Worm (Caenorhabditis elegans) whole organism, L4 larva: ENCODE measurements around the gene str-19.
"Not testable (repeated sequence)": the region's sequence is repeated elsewhere in the genome, so short reads cannot be mapped to it uniquely, and the experiment has no call there.

Experiments
- F49E8.2 ChIP-seq: sonication (generic microtip); optimal IDR thresholded peaks from 2 replicates; lab custom pipeline; 2016; ENCODE audit warnings: missing compliant biosample characterization, mild to moderate bottlenecking, missing genetic modification characterization, borderline replicate concordance
- T26A8.4 ChIP-seq: fragments of 200-800 bp; sonication (Bioruptor generic); IDR thresholded peaks from 2 replicates; pipeline ENCODE4 v1.3.6; 2022; ENCODE audit warnings: missing genetic modification characterization, missing compliant biosample characterization
- Y5F2A.4 ChIP-seq: fragments of 200-800 bp; sonication (Bioruptor generic); optimal IDR thresholded peaks from 2 replicates; lab custom pipeline; 2018; ENCODE audit warnings: mild to moderate bottlenecking, missing genetic modification characterization, missing compliant biosample characterization
- aha-1 ChIP-seq: fragments of 150-350 bp; peaks from one replicate; lab custom pipeline; 2014; ENCODE audit warnings: missing biosample characterization, missing genetic modification characterization
- ama-1 ChIP-seq: fragments of 150-350 bp; optimal IDR thresholded peaks from 2 replicates; lab custom pipeline; 2014; ENCODE audit warnings: inconsistent platforms, mixed read lengths
- attf-4 ChIP-seq: sonication (generic microtip); optimal IDR thresholded peaks from 3 replicates; lab custom pipeline; 2017; ENCODE audit warnings: missing biosample characterization, missing genetic modification characterization
- ceh-32 ChIP-seq: sonication (generic microtip); optimal IDR thresholded peaks from 2 replicates; lab custom pipeline; 2016; ENCODE audit warnings: mild to moderate bottlenecking, missing genetic modification characterization, missing compliant biosample characterization; ENCODE audit not compliant: poor library complexity
- ceh-82 ChIP-seq: sonication (generic microtip); optimal IDR thresholded peaks from 2 replicates; lab custom pipeline; 2017; ENCODE audit warnings: missing biosample characterization, missing genetic modification characterization
- daf-19 ChIP-seq: fragments of 200-800 bp; sonication (Bioruptor generic); conservative IDR thresholded peaks from 2 replicates; pipeline ENCODE4 v1.3.6; 2022; ENCODE audit warnings: missing genetic modification characterization, missing compliant biosample characterization
- dmd-6 ChIP-seq: fragments of 200-800 bp; sonication (Bioruptor generic); IDR thresholded peaks from 2 replicates; pipeline ENCODE4 v1.3.6; 2022; ENCODE audit warnings: missing genetic modification reagents, missing genetic modification characterization, missing compliant biosample characterization
- dpl-1 ChIP-seq: fragments of 150-350 bp; optimal IDR thresholded peaks from 2 replicates; lab custom pipeline; 2014; ENCODE audit warnings: missing biosample characterization, missing genetic modification reagents, missing genetic modification characterization
- egl-27 ChIP-seq: sonication (generic microtip); optimal IDR thresholded peaks from 3 replicates; lab custom pipeline; 2017; ENCODE audit warnings: missing biosample characterization, missing genetic modification reagents, missing genetic modification characterization
- fkh-10 ChIP-seq: fragments of 150-350 bp; optimal IDR thresholded peaks from 2 replicates; lab custom pipeline; 2014; ENCODE audit warnings: missing biosample characterization, missing genetic modification reagents, missing genetic modification characterization
- gei-8 ChIP-seq: fragments of 200-800 bp; sonication (Bioruptor generic); optimal IDR thresholded peaks from 2 replicates; lab custom pipeline; 2018; ENCODE audit warnings: mild to moderate bottlenecking, missing genetic modification characterization, missing compliant biosample characterization
- hif-1 ChIP-seq, 2 experiments: sonication (generic microtip); optimal IDR thresholded peaks; 2 replicates each; lab custom pipeline; 2016 to 2017; ENCODE audit warnings: missing compliant biosample characterization in 2 of 2, missing genetic modification characterization in 2 of 2, missing genetic modification reagents in 2 of 2, missing genotype in 2 of 2, mild to moderate bottlenecking in 1 of 2
- hlh-30 ChIP-seq: sonication (generic microtip); optimal IDR thresholded peaks from 2 replicates; lab custom pipeline; 2017; ENCODE audit warnings: antibody characterized with exemption, mild to moderate bottlenecking, missing genetic modification characterization, missing compliant biosample characterization; ENCODE audit not compliant: insufficient read depth
- lin-29 ChIP-seq: fragments of 200-800 bp; sonication (Bioruptor generic); IDR thresholded peaks from 2 replicates; pipeline ENCODE4 v1.3.6; 2022; ENCODE audit warnings: missing genetic modification reagents, missing genetic modification characterization, missing compliant biosample characterization
- mdl-1 ChIP-seq, 2 experiments: fragments of 150-350 bp in 1 of 2; sonication (generic microtip) in 1 of 2; optimal IDR thresholded peaks; 2 replicates each; lab custom pipeline; 2014 to 2017; ENCODE audit warnings: missing biosample characterization in 2 of 2, missing genetic modification characterization in 2 of 2
- mep-1 ChIP-seq: fragments of 150-350 bp; sonication (generic microtip); optimal IDR thresholded peaks from 3 replicates; lab custom pipeline; 2014; ENCODE audit warnings: missing biosample characterization, missing genetic modification characterization
- mxl-2 ChIP-seq: fragments of 200-800 bp; sonication (Bioruptor generic); conservative IDR thresholded peaks from 2 replicates; pipeline ENCODE4 v1.3.6; 2022; ENCODE audit warnings: missing genetic modification reagents, missing genetic modification characterization, missing compliant biosample characterization
- nhr-111 ChIP-seq: fragments of 200-800 bp; sonication (Bioruptor generic); optimal IDR thresholded peaks from 2 replicates; lab custom pipeline; 2018; ENCODE audit warnings: mild to moderate bottlenecking, missing genetic modification characterization, missing compliant biosample characterization
- nhr-237 ChIP-seq: sonication (generic microtip); optimal IDR thresholded peaks from 2 replicates; lab custom pipeline; 2017; ENCODE audit warnings: missing biosample characterization, missing genetic modification characterization
- nhr-41 ChIP-seq: fragments of 200-800 bp; sonication (Bioruptor generic); IDR thresholded peaks from 2 replicates; pipeline ENCODE4 v1.3.6; 2022; ENCODE audit warnings: missing genetic modification reagents, missing genetic modification characterization, missing compliant biosample characterization
- nhr-76 ChIP-seq: fragments of 150-350 bp; optimal IDR thresholded peaks from 2 replicates; lab custom pipeline; 2014; ENCODE audit warnings: missing biosample characterization, missing genetic modification characterization
- php-3 ChIP-seq: fragments of 200-800 bp; sonication (Bioruptor generic); IDR thresholded peaks from 2 replicates; pipeline ENCODE4 v1.3.6; 2022; ENCODE audit warnings: missing genetic modification reagents, missing genetic modification characterization, missing compliant biosample characterization
- pqm-1 ChIP-seq: sonication (generic microtip); optimal IDR thresholded peaks from 2 replicates; lab custom pipeline; 2017; ENCODE audit warnings: missing biosample characterization, missing genetic modification characterization
- rbr-2 ChIP-seq: sonication (generic microtip); optimal IDR thresholded peaks from 2 replicates; lab custom pipeline; 2016; ENCODE audit warnings: missing genotype, missing genetic modification characterization, missing compliant biosample characterization
- set-16 ChIP-seq: fragments of 200-800 bp; sonication (Bioruptor generic); IDR thresholded peaks from 2 replicates; pipeline ENCODE4 v1.3.6; 2022; ENCODE audit warnings: missing genetic modification reagents, missing genetic modification characterization, missing compliant biosample characterization
- snpc-1.2 ChIP-seq: fragments of 200-800 bp; sonication (Bioruptor generic); IDR thresholded peaks from 2 replicates; pipeline ENCODE4 v1.3.6; 2022; ENCODE audit warnings: missing genetic modification reagents, missing genetic modification characterization, missing compliant biosample characterization
- tag-97 ChIP-seq: fragments of 200-800 bp; sonication (Bioruptor generic); IDR thresholded peaks from 2 replicates; pipeline ENCODE4 v1.3.6; 2022; ENCODE audit warnings: missing genetic modification characterization, missing compliant biosample characterization
- tra-1 ChIP-seq: fragments of 200-800 bp; sonication (Bioruptor generic); IDR thresholded peaks from 2 replicates; pipeline ENCODE4 v1.3.6; 2022; ENCODE audit warnings: missing genetic modification reagents, missing genetic modification characterization, missing compliant biosample characterization
- unc-130 ChIP-seq: sonication (generic microtip); optimal IDR thresholded peaks from 2 replicates; lab custom pipeline; 2016; ENCODE audit warnings: missing genetic modification reagents, missing genetic modification characterization, missing compliant biosample characterization
- unc-39 ChIP-seq: sonication (generic microtip); optimal IDR thresholded peaks from 2 replicates; lab custom pipeline; 2017; ENCODE audit warnings: missing biosample characterization, missing genetic modification characterization
- unc-62 ChIP-seq, 3 experiments: fragments of 150-350 bp in 1 of 3; sonication (generic microtip); optimal IDR thresholded peaks in 2 of 3; peaks in 1 of 3; 1 replicate in 1 of 3; 2 replicates in 2 of 3; lab custom pipeline; 2014 to 2017; ENCODE audit warnings: missing biosample characterization in 3 of 3, missing genetic modification characterization in 3 of 3, missing genetic modification reagents in 3 of 3, missing genotype in 1 of 3
- zfp-3 ChIP-seq: fragments of 200-800 bp; sonication (Bioruptor generic); conservative IDR thresholded peaks from 2 replicates; pipeline ENCODE4 v1.3.6; 2022; ENCODE audit warnings: missing genetic modification reagents, missing genetic modification characterization, missing compliant biosample characterization
- zip-11 ChIP-seq: fragments of 200-800 bp; sonication (Bioruptor generic); IDR thresholded peaks from 2 replicates; pipeline ENCODE4 v1.3.6; 2022; ENCODE audit warnings: missing genetic modification characterization, missing compliant biosample characterization

str-19 gene

ce11 chrV:15748343-15748742 lies 4.1 kb upstream of the str-19 start, which contains the start of gene T23D5.8:
T23D5.8 (minus strand) TSS chrV:15748443.
- TF ChIP-seq gei-8 (GFP tag; lab: Kevin White, UChicago); dmd-6 (GFP tag; lab: Robert Waterston, UW); egl-27 (tag; lab: Kevin White, UChicago): not testable (repeated sequence)

DNA sequence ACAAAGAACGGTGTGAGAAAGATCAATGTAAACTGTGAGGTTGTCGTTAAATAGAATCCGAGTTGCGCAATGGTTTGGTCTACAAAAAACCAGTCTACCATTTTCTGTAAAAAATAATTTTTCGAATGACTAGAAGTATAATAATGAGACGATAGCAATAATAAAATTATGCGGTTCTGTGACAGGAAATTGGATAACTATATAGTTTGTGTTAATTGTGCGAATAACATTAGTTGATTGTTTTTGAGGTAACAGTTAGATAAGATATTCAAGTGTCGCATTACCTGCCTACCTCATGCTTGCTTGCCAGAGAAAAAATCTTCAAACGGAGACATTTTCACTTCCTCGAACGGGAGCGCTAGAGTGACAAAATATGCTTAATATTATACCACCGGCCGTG lies 2.4 kb downstream of the str-19 start, which contains the start of gene str-18:
str-18 (minus strand) TSS at position 101 of the 400 bp plus-strand sequence.
- no peak for TF ChIP-seq tra-1 (GFP tag; lab: Robert Waterston, UW)
- TF ChIP-seq zfp-3 = no peak
- no peak for TF ChIP-seq T26A8.4 (GFP tag; lab: Robert Waterston, UW)
- no peak for TF ChIP-seq ceh-82
- TF ChIP-seq Y5F2A.4 (GFP tag; lab: Kevin White, UChicago) = no peak
- no peak for TF ChIP-seq pqm-1 (tag; lab: Kevin White, UChicago)
- no peak for TF ChIP-seq unc-39
- no peak for TF ChIP-seq snpc-1.2
- TF ChIP-seq dmd-6 (GFP tag; lab: Robert Waterston, UW) = no peak
- TF ChIP-seq mxl-2 (GFP tag; lab: Robert Waterston, UW) = no peak
- no peak for TF ChIP-seq nhr-111 (GFP tag; lab: Kevin White, UChicago)
- no peak for TF ChIP-seq php-3 (GFP tag; lab: Robert Waterston, UW)
- no peak for TF ChIP-seq hif-1 (tag; optimal IDR thresholded peaks at IDR 0.05; lab: Kevin White, UChicago)
- no peak for TF ChIP-seq mep-1 (tag; lab: Kevin White, UChicago)
- no peak for TF ChIP-seq nhr-237 (tag; lab: Kevin White, UChicago)
- no peak for TF ChIP-seq attf-4
- no peak for TF ChIP-seq nhr-41 (GFP tag; lab: Robert Waterston, UW)
- TF ChIP-seq daf-19 = no peak
- TF ChIP-seq ceh-32 (tag; lab: Kevin White, UChicago) = no peak
- no peak for TF ChIP-seq unc-62 (GFP tag; optimal IDR thresholded peaks at IDR 0.05 in 1 of 2; lab: Kevin White, UChicago)
- TF ChIP-seq unc-62 (tag; optimal IDR thresholded peaks at IDR 0.05; lab: Kevin White, UChicago) = no peak

DNA sequence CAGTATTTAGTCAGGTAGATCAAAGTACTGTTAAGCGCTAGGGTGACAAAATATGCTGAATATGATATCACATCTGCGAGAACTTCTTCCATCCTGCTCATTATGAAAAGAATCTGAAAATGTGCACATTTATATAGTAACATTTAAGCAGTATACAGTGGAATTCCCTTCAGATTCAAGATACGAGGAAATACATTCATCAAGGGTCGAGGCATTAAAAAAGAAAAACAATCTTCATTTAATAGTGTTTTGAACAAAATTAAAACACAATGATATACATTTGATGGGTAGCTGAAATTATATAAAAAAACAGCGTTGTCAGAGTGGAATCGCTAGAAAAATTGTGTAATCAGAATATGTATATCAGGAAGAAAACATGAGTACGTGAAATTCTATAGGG lies 8.5 kb downstream of the str-19 start, which contains the start of gene str-27:
str-27 (minus strand) TSS at position 101 of the 400 bp plus-strand sequence.
- no peak for TF ChIP-seq nhr-111 (GFP tag; lab: Kevin White, UChicago)
- TF ChIP-seq tag-97 (GFP tag; lab: Robert Waterston, UW) = no peak
- peak; percentile 61 for TF ChIP-seq aha-1
- no peak for TF ChIP-seq zip-11 (GFP tag; lab: Robert Waterston, UW)
- TF ChIP-seq Y5F2A.4 (GFP tag; lab: Kevin White, UChicago) = no peak

ce11 chrV:15733568-15733967 lies 10.7 kb downstream of the str-19 start, which contains the start of gene T23D5.3:
T23D5.3 (minus strand) TSS chrV:15733668.
- TF ChIP-seq zfp-3 (no peak), egl-27 (tag; lab: Kevin White, UChicago) (no peak), unc-130 (GFP tag; lab: Kevin White, UChicago) (no peak), mxl-2 (GFP tag; lab: Robert Waterston, UW) (no peak), ama-1 (lab: Kevin White, UChicago) (no peak), set-16 (GFP tag; lab: Robert Waterston, UW) (no peak), unc-39 (no peak), fkh-10 (no peak), lin-29 (GFP tag; lab: Robert Waterston, UW) (no peak), F49E8.2 (tag; lab: Kevin White, UChicago) (no peak), rbr-2 (tag; lab: Kevin White, UChicago) (no peak), dpl-1 (GFP tag; lab: Kevin White, UChicago) (no peak), mdl-1 (tag; optimal IDR thresholded peaks at IDR 0.05; lab: Kevin White, UChicago) (no peak), nhr-76 (tag; lab: Kevin White, UChicago) (no peak), php-3 (GFP tag; lab: Robert Waterston, UW) (no peak), hlh-30 (tag; lab: Kevin White, UChicago) (no peak), nhr-237 (tag; lab: Kevin White, UChicago) (no peak)
